Worm (Caenorhabditis elegans) whole organism, L1 larva: ENCODE results near the gene trr-1.

Experiments used
- ama-1 ChIP-seq: fragments of 150-350 bp; optimal IDR thresholded peaks from 2 replicates; lab custom pipeline; 2014
- elt-2 ChIP-seq: sonication (generic microtip); optimal IDR thresholded peaks from 2 replicates; lab custom pipeline; 2016; ENCODE audit warnings: missing genetic modification characterization, mild to moderate bottlenecking, inconsistent platforms, missing compliant biosample characterization, missing genetic modification reagents
- irx-1 ChIP-seq: sonication (generic microtip); optimal IDR thresholded peaks from 2 replicates; lab custom pipeline; 2016; ENCODE audit warnings: missing genetic modification characterization, missing compliant biosample characterization
- lin-35 ChIP-seq, 2 experiments: fragments of 150-350 bp; optimal IDR thresholded peaks; 2 replicates each; lab custom pipeline; 2014; ENCODE audit warnings: missing biosample characterization in 2 of 2, missing genetic modification characterization in 2 of 2, missing genetic modification reagents in 2 of 2
- nhr-237 ChIP-seq: fragments of 150-350 bp; optimal IDR thresholded peaks from 2 replicates; lab custom pipeline; 2014; ENCODE audit warnings: missing biosample characterization, missing genetic modification characterization
- tbx-2 ChIP-seq: sonication (generic microtip); optimal IDR thresholded peaks from 2 replicates; lab custom pipeline; 2016; ENCODE audit warnings: missing genetic modification characterization, missing compliant biosample characterization
- ztf-11 ChIP-seq, 2 experiments: sonication (generic microtip); optimal IDR thresholded peaks; 2 replicates each; lab custom pipeline; 2016 to 2017; ENCODE audit warnings: missing genetic modification characterization in 2 of 2, missing biosample characterization in 1 of 2, missing compliant biosample characterization in 1 of 2

- TF ChIP-seq nhr-237 (tag; lab: Kevin White, UChicago) (no peak), irx-1 (no peak), lin-35 (GFP tag; optimal IDR thresholded peaks at IDR 0.05; lab: Kevin White, UChicago) (no peak), elt-2 (tag; lab: Kevin White, UChicago) (no peak), ztf-11 (tag; optimal IDR thresholded peaks at IDR 0.05; lab: Kevin White, UChicago) (no peak), tbx-2 (no peak), ama-1 (lab: Kevin White, UChicago) (no peak)
Measured at ce11 chrII:11629957-11630356, 45.8 kb downstream of the trr-1 start.
